Worm (Caenorhabditis elegans): Measurements from ENCODE around the gene sdz-5.

Gene sdz-5

DNA sequence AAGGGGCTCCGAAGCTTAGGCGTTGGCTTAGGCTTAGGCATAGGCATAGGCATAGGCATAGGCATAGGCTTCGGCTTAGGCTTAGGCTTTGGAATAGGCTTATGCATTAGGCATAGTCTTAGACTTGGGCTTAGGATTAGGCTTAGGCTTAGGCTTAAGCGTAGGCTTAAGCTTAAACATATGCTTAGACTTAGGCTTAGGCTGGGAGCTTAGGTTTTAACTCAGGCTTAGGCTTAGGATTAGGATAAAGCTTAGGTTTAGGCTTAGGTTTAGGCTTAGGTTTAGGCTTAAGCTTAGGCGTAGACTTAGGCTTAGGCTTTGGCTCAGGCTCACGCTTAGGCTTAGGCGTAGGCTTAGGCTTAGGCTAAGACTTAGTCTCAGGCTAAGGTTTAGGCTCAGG lies 18.4 kb upstream of the sdz-5 start:
- no peak for TF ChIP-seq unc-62 (GFP tag; optimal IDR thresholded peaks at IDR 0.05)

ce11 chrII:2991555-2992083 lies 16.9 kb upstream of the sdz-5 start, which contains the start of gene K08A2.2:
Gene K08A2.2, plus strand, starts transcription at chrII:2991605.
- no peak for TF ChIP-seq unc-62 (GFP tag; optimal IDR thresholded peaks at IDR 0.05)

ce11 chrII:2992300-2992699 lies 16.2 kb upstream of the sdz-5 start:
- TF ChIP-seq unc-62 (GFP tag; optimal IDR thresholded peaks at IDR 0.05): no peak

ce11 chrII:2994590-2995392 lies 13.7 kb upstream of the sdz-5 start:
- TF ChIP-seq unc-62 (GFP tag; optimal IDR thresholded peaks at IDR 0.05): no peak

- no peak for TF ChIP-seq unc-62 (GFP tag; optimal IDR thresholded peaks at IDR 0.05)
These were observed 11.8 kb upstream of the sdz-5 start, which contains the start of gene lido-8 for ce11 chrII:2996721-2997120. Gene lido-8, plus strand, starts transcription at chrII:2997021.

DNA sequence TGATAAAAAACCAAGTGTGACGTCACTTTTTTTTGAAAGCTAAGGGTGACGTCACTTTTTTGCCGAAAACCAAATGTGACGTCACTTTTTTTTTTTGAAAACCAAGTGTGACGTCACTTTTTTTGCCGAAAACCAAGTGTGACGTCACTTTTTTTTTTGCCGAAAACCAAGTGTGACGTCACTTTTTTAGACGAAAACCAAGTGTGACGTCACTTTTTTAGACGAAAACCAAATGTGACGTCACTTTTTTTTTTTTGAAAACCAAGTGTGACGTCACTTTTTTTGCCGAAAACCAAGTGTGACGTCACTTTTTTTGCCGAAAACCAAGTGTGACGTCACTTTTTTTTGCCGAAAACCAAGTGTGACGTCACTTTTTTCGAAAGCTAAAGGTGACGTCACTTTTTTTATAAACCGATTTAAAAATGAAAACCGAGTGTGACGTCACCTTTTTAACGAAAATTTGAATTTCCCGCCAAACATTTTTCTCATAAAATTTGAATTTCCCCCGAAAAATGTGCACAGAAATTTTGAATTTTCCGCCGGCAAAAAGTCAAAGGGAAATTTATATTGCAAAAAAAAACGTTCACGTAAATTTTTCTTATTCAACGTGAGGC lies 10.6 kb upstream of the sdz-5 start:
- TF ChIP-seq unc-62 (GFP tag; optimal IDR thresholded peaks at IDR 0.05): no peak

DNA sequence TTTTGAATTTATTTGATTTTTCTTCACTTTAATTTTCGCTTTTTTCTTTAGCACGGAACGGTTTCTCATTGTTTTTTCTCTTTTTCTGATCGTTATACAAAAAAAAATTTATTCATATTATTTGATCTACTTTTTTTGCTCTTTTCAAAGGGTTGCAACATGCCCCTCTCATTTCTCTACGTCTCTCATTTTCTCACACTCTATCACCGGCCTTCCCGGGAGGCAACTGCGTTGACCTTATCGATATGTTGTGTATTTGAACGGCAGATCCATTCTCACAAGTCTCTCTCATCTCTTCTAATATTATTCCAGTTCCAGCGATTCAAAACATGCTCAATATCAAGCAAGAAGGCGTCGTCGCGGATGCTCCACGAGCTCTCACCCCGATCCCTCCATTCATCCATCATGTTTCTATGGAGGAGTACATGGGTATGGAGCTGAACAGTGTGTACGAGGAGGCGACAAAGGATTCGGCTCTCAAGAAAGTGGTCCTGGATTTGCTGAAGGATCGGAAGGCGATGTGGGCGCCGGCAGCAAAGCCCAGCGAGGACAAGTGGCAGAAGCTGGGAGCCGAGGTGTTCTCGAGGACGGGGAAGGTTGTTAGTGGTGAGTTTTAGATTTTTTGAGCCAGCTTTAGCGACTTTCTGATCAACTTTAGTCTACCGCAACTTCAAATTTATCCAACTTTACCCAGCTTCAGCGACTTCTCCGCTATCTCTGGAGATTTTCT lies 7.8 kb upstream of the sdz-5 start, which contains the start of gene lido-9:
lido-9 (plus strand) TSS at position 234 of the 730 bp plus-strand sequence.
- no peak for TF ChIP-seq unc-62 (GFP tag; optimal IDR thresholded peaks at IDR 0.05)

- TF ChIP-seq unc-62 (GFP tag; optimal IDR thresholded peaks at IDR 0.05): no peak
These were observed 6.3 kb upstream of the sdz-5 start, which contains the start of gene lido-10 for ce11 chrII:3002211-3002610. Gene lido-10, plus strand, starts transcription at chrII:3002511.

DNA sequence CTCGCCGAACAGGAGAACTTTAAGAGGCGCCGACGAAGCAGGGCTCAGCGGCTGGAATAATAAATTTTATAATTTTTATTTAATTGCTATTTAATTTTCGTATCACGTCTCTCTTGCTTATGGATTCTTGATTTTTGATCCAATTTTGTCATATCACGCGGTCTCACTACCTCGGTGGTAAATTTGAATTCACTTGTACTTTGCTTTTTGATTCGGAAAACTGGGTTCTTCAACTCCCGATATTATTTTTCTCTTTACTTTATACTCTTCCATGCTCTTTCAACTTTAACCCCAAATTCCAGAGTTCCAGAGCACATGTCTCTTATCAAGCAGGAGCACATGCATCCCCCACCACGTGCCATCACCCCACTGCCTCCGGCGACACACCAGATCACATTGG lies 4.8 kb upstream of the sdz-5 start, which contains the start of gene lido-11:
lido-11 (plus strand) TSS at position 301 of the 400 bp plus-strand sequence.
- TF ChIP-seq unc-62 (GFP tag; optimal IDR thresholded peaks at IDR 0.05): no peak

DNA sequence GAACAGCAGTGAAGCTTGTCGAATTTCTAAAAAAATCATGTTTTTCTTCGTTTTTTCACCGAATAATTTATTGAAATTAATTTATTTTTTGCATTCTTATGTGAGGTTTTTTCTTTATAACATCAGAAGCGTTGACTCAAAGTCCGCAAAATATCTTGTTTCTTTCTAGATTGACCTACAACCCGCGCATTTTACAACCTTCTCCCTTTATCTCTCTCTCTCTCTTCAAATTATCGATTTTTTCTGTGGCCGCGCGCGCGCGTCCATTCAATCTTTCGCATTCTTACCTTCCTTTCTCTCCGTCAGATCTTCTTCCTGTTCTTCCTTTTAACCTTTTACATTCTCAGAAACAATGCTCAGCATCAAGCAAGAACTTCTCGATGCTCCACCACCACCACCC lies 3.0 kb upstream of the sdz-5 start, which contains the start of gene lido-12:
lido-12 (plus strand) TSS at position 301 of the 400 bp plus-strand sequence.
- TF ChIP-seq unc-62 (GFP tag; optimal IDR thresholded peaks at IDR 0.05): no peak

- no peak for TF ChIP-seq unc-62 (GFP tag; optimal IDR thresholded peaks at IDR 0.05)
These were observed 3.6 kb downstream of the sdz-5 start, which contains the start of gene C41H7.9 for ce11 chrII:3012133-3012532. Gene C41H7.9, minus strand, starts transcription at chrII:3012233.

- TF ChIP-seq unc-62 (GFP tag; optimal IDR thresholded peaks at IDR 0.05): no peak
These were observed 5.8 kb downstream of the sdz-5 start, which contains the start of gene C41H7.2 for ce11 chrII:3014196-3014849. Gene C41H7.2, plus strand, starts transcription at chrII:3014817.

DNA sequence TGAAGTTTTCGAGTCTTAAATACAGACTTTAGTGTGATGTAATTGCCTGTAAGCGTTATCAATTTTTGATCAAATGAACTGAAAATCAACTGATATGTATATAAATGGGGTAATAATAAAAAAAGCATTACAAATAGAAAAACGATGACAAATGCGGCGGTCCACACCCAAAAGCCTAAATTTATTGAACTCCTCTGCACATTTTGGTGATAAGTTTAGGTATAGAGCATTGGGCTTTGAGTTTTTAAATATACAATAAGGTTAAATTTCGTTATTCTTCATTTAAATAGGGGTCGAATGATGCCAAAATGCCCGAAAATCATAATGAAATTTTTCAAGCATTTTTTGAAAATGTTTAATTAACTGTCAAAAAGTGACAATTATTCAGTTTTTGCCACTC lies 11.3 kb downstream of the sdz-5 start, which contains the start of gene clec-3:
clec-3 (minus strand) TSS at position 101 of the 400 bp plus-strand sequence.
- no peak for TF ChIP-seq unc-62 (GFP tag; optimal IDR thresholded peaks at IDR 0.05)

DNA sequence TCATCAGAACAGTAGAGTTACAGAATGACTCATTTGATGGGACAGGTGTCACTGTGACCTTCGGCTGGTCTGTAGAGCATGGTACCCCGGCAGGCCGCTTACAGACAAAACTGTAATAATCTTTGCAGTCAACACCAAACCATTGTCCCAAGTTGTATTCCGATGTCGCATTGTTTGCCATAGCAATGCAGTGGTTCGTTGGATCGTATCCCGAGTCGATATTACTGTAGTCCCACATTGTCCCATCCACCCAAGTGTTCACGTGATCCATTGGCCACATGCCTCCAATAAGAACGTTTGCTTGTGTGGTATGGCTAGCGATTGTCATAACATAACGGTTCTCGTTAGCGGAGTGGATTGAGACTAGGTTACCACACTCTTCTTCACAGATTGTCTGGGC lies 12.4 kb downstream of the sdz-5 start:
- TF ChIP-seq unc-62 (GFP tag; optimal IDR thresholded peaks at IDR 0.05): no peak

ce11 chrII:3023381-3023935 lies 15.0 kb downstream of the sdz-5 start, which contains the start of gene clec-2:
Gene clec-2, minus strand, starts transcription at chrII:3023431.
- no peak for TF ChIP-seq unc-62 (GFP tag; optimal IDR thresholded peaks at IDR 0.05)
